Fruit fly (Drosophila melanogaster) whole organism, prepupa: Measurements from ENCODE around the gene CG17959.
A peak's percentile ranks its signal among the peaks of the same experiment; 100 is the strongest.

Source experiments
- Blimp-1 ChIP-seq: fragments of 200-800 bp; sonication (Bioruptor generic); optimal IDR thresholded peaks from 3 replicates; lab custom pipeline; 2017; ENCODE audit warnings: missing biosample characterization, missing genetic modification characterization, mild to moderate bottlenecking, moderate library complexity, missing genetic modification reagents
- CG10669 ChIP-seq: fragments of 200-800 bp; sonication (Bioruptor generic); optimal IDR thresholded peaks from 3 replicates; lab custom pipeline; 2018; ENCODE audit warnings: missing biosample characterization, mild to moderate bottlenecking, missing genetic modification characterization, moderate library complexity
- CG11294 ChIP-seq: fragments of 200-800 bp; sonication (Bioruptor generic); IDR thresholded peaks from 2 replicates; pipeline ENCODE4 v1.3.6; 2022; ENCODE audit warnings: missing biosample characterization, missing genetic modification characterization
- CG15336 ChIP-seq: fragments of 200-800 bp; sonication (Bioruptor generic); IDR thresholded peaks from 2 replicates; pipeline ENCODE4 v1.3.6; 2022; ENCODE audit warnings: missing biosample characterization, missing genetic modification characterization
- CG1621 ChIP-seq: fragments of 200-800 bp; sonication (Bioruptor generic); optimal IDR thresholded peaks from 3 replicates; lab custom pipeline; 2018; ENCODE audit warnings: missing biosample characterization, mild to moderate bottlenecking, missing genetic modification characterization
- CG16779 ChIP-seq: fragments of 200-800 bp; sonication (Bioruptor generic); optimal IDR thresholded peaks from 3 replicates; lab custom pipeline; 2017; ENCODE audit warnings: missing biosample characterization, mild to moderate bottlenecking, missing genetic modification characterization
- CG3032 ChIP-seq: fragments of 200-800 bp; optimal IDR thresholded peaks from 2 replicates; lab custom pipeline; 2019; ENCODE audit warnings: missing biosample characterization, mild to moderate bottlenecking, missing genetic modification characterization, moderate library complexity
- CG31627 ChIP-seq: fragments of 200-800 bp; sonication (Bioruptor generic); optimal IDR thresholded peaks from 3 replicates; lab custom pipeline; 2016; ENCODE audit warnings: missing biosample characterization, missing genetic modification characterization
- CG34406 ChIP-seq: fragments of 200-800 bp; sonication (Bioruptor generic); optimal IDR thresholded peaks from 3 replicates; lab custom pipeline; 2016; ENCODE audit warnings: missing biosample characterization, missing genetic modification characterization
- CG3919 ChIP-seq: fragments of 200-800 bp; sonication (Bioruptor generic); optimal IDR thresholded peaks from 3 replicates; lab custom pipeline; 2016; ENCODE audit warnings: missing biosample characterization, missing genetic modification characterization
- CG4318 ChIP-seq: fragments of 200-800 bp; sonication (Bioruptor generic); optimal IDR thresholded peaks from 3 replicates; lab custom pipeline; 2017; ENCODE audit warnings: missing biosample characterization, mild to moderate bottlenecking, missing genetic modification characterization
- CG6163 ChIP-seq: fragments of 200-800 bp; sonication (Bioruptor generic); IDR thresholded peaks from 3 replicates; pipeline ENCODE4 v1.3.6; 2022; ENCODE audit warnings: missing biosample characterization, missing genetic modification characterization
- CG6276 ChIP-seq: fragments of 200-800 bp; sonication (Bioruptor generic); optimal IDR thresholded peaks from 2 replicates; lab custom pipeline; 2017; ENCODE audit warnings: missing biosample characterization, mild to moderate bottlenecking, missing genetic modification characterization
- CG6792 ChIP-seq: fragments of 200-800 bp; sonication (Bioruptor generic); optimal IDR thresholded peaks from 3 replicates; lab custom pipeline; 2016; ENCODE audit warnings: missing biosample characterization, missing genetic modification characterization
- CG6854 ChIP-seq: fragments of 200-800 bp; sonication (Bioruptor generic); optimal IDR thresholded peaks from 2 replicates; lab custom pipeline; 2017; ENCODE audit warnings: missing biosample characterization, mild to moderate bottlenecking, missing genetic modification characterization
- CG7368 ChIP-seq: fragments of 200-800 bp; sonication (Bioruptor generic); optimal IDR thresholded peaks from 3 replicates; lab custom pipeline; 2016; ENCODE audit warnings: missing biosample characterization, missing genetic modification characterization
- CG8119 ChIP-seq: fragments of 200-800 bp; sonication (Bioruptor generic); IDR thresholded peaks from 3 replicates; pipeline ENCODE4 v1.3.6; 2022; ENCODE audit warnings: missing biosample characterization, missing genetic modification characterization
- CG8319 ChIP-seq: fragments of 200-800 bp; sonication (Bioruptor generic); optimal IDR thresholded peaks from 3 replicates; lab custom pipeline; 2016; ENCODE audit warnings: missing biosample characterization, missing genetic modification characterization
- CG8632 ChIP-seq: fragments of 200-800 bp; sonication (Bioruptor generic); optimal IDR thresholded peaks from 3 replicates; lab custom pipeline; 2016; ENCODE audit warnings: missing biosample characterization, missing genetic modification characterization
- CG9139 ChIP-seq: fragments of 200-800 bp; sonication (Bioruptor generic); optimal IDR thresholded peaks from 3 replicates; lab custom pipeline; 2017; ENCODE audit warnings: missing biosample characterization, mild to moderate bottlenecking, missing genetic modification characterization
- Eip75B ChIP-seq: fragments of 200-800 bp; sonication (Bioruptor generic); optimal IDR thresholded peaks from 3 replicates; lab custom pipeline; 2016; ENCODE audit warnings: missing biosample characterization, missing genetic modification characterization
- Eip93F ChIP-seq: fragments of 200-800 bp; sonication (Bioruptor generic); optimal IDR thresholded peaks from 2 replicates; lab custom pipeline; 2016; ENCODE audit warnings: missing biosample characterization, mild to moderate bottlenecking, missing genetic modification characterization
- Gug ChIP-seq: fragments of 200-800 bp; sonication (Bioruptor generic); IDR thresholded peaks from 2 replicates; pipeline ENCODE4 v1.3.6; 2022; ENCODE audit warnings: missing biosample characterization, missing genetic modification characterization
- Hr38 ChIP-seq: sonication (Bioruptor generic); optimal IDR thresholded peaks from 2 replicates; lab custom pipeline; 2016; ENCODE audit warnings: missing biosample characterization, missing genetic modification characterization
- Hr39 ChIP-seq: fragments of 200-800 bp; sonication (Bioruptor generic); optimal IDR thresholded peaks from 2 replicates; lab custom pipeline; 2016; ENCODE audit warnings: missing biosample characterization, missing genetic modification characterization
- Hr4 ChIP-seq: fragments of 200-800 bp; sonication (Bioruptor generic); optimal IDR thresholded peaks from 3 replicates; lab custom pipeline; 2016; ENCODE audit warnings: missing biosample characterization, missing genetic modification characterization
- Lpt ChIP-seq: fragments of 200-800 bp; sonication (Bioruptor generic); optimal IDR thresholded peaks from 3 replicates; lab custom pipeline; 2016; ENCODE audit warnings: missing biosample characterization, missing genetic modification characterization
- Met ChIP-seq: fragments of 200-800 bp; sonication (Bioruptor generic); optimal IDR thresholded peaks from 3 replicates; lab custom pipeline; 2016; ENCODE audit warnings: missing biosample characterization, missing genetic modification characterization
- OdsH ChIP-seq: fragments of 200-800 bp; sonication (Bioruptor generic); optimal IDR thresholded peaks from 3 replicates; lab custom pipeline; 2016; ENCODE audit warnings: missing biosample characterization, missing genetic modification characterization
- Smox ChIP-seq: fragments of 200-800 bp; sonication (Bioruptor generic); optimal IDR thresholded peaks from 3 replicates; lab custom pipeline; 2016; ENCODE audit warnings: missing biosample characterization, missing genetic modification characterization
- Sox14 ChIP-seq: fragments of 200-800 bp; sonication (Bioruptor generic); optimal IDR thresholded peaks from 3 replicates; lab custom pipeline; 2016; ENCODE audit warnings: missing biosample characterization, missing genetic modification characterization
- Sox15 ChIP-seq: fragments of 200-800 bp; sonication (Bioruptor generic); optimal IDR thresholded peaks from 3 replicates; lab custom pipeline; 2016; ENCODE audit warnings: missing biosample characterization, missing genetic modification characterization
- achi ChIP-seq: fragments of 200-800 bp; sonication (Bioruptor generic); optimal IDR thresholded peaks from 3 replicates; lab custom pipeline; 2016; ENCODE audit warnings: missing biosample characterization, missing genetic modification characterization
- acj6 ChIP-seq: fragments of 200-800 bp; sonication (Bioruptor generic); optimal IDR thresholded peaks from 3 replicates; lab custom pipeline; 2016; ENCODE audit warnings: missing biosample characterization, missing genetic modification characterization
- dac ChIP-seq: fragments of 200-800 bp; sonication (Bioruptor generic); optimal IDR thresholded peaks from 2 replicates; lab custom pipeline; 2017; ENCODE audit warnings: missing biosample characterization, mild to moderate bottlenecking, missing genetic modification characterization
- dsx ChIP-seq: fragments of 200-800 bp; optimal IDR thresholded peaks from 3 replicates; lab custom pipeline; 2019; ENCODE audit warnings: missing biosample characterization, mild to moderate bottlenecking, missing genetic modification characterization, moderate library complexity; ENCODE audit not compliant: poor library complexity, severe bottlenecking
- esn ChIP-seq: fragments of 200-800 bp; sonication (Bioruptor generic); optimal IDR thresholded peaks from 2 replicates; lab custom pipeline; 2016; ENCODE audit warnings: missing biosample characterization, mild to moderate bottlenecking, missing genetic modification characterization, moderate library complexity
- fd59A ChIP-seq: fragments of 200-800 bp; sonication (Bioruptor generic); optimal IDR thresholded peaks from 2 replicates; lab custom pipeline; 2017; ENCODE audit warnings: missing biosample characterization, mild to moderate bottlenecking, missing genetic modification characterization, missing genetic modification reagents
- fd85E ChIP-seq: fragments of 200-800 bp; sonication (Bioruptor generic); optimal IDR thresholded peaks from 3 replicates; lab custom pipeline; 2016; ENCODE audit warnings: missing biosample characterization, missing genetic modification characterization
- fkh ChIP-seq: fragments of 200-800 bp; sonication (Bioruptor generic); optimal IDR thresholded peaks from 3 replicates; lab custom pipeline; 2017; ENCODE audit warnings: missing biosample characterization, mild to moderate bottlenecking, missing genetic modification characterization, moderate library complexity
- lz ChIP-seq: fragments of 200-800 bp; sonication (Bioruptor generic); optimal IDR thresholded peaks from 3 replicates; lab custom pipeline; 2016; ENCODE audit warnings: missing biosample characterization, missing genetic modification characterization
- net ChIP-seq: fragments of 200-800 bp; sonication (Bioruptor generic); optimal IDR thresholded peaks from 3 replicates; lab custom pipeline; 2016; ENCODE audit warnings: missing biosample characterization, missing genetic modification characterization
- salr ChIP-seq, 2 experiments: fragments of 200-800 bp; sonication (Bioruptor generic); optimal IDR thresholded peaks; 3 replicates each; lab custom pipeline; 2016 to 2018; ENCODE audit warnings: missing biosample characterization in 2 of 2, missing genetic modification characterization in 2 of 2, mild to moderate bottlenecking in 1 of 2
- spab ChIP-seq: fragments of 200-800 bp; sonication (Bioruptor generic); optimal IDR thresholded peaks from 2 replicates; lab custom pipeline; 2017; ENCODE audit warnings: missing biosample characterization, mild to moderate bottlenecking, missing genetic modification characterization, missing genetic modification reagents
- ss ChIP-seq, 2 experiments: fragments of 200-800 bp; sonication (Bioruptor generic); optimal IDR thresholded peaks; 2 replicates in 1 of 2; 3 replicates in 1 of 2; lab custom pipeline; 2017 to 2018; ENCODE audit warnings: mild to moderate bottlenecking in 2 of 2, missing biosample characterization in 2 of 2, missing genetic modification characterization in 2 of 2, moderate library complexity in 1 of 2
- svp ChIP-seq: fragments of 200-800 bp; sonication (Bioruptor generic); peaks from one replicate; lab custom pipeline; 2016; ENCODE audit warnings: missing biosample characterization, missing genetic modification characterization
- topi ChIP-seq: fragments of 200-800 bp; sonication (Bioruptor generic); optimal IDR thresholded peaks from 3 replicates; lab custom pipeline; 2016; ENCODE audit warnings: missing biosample characterization, missing genetic modification characterization
- vri ChIP-seq: fragments of 200-800 bp; sonication (Bioruptor generic); optimal IDR thresholded peaks from 3 replicates; lab custom pipeline; 2016; ENCODE audit warnings: missing biosample characterization, mild to moderate bottlenecking, missing genetic modification characterization

CG17959 gene

DNA sequence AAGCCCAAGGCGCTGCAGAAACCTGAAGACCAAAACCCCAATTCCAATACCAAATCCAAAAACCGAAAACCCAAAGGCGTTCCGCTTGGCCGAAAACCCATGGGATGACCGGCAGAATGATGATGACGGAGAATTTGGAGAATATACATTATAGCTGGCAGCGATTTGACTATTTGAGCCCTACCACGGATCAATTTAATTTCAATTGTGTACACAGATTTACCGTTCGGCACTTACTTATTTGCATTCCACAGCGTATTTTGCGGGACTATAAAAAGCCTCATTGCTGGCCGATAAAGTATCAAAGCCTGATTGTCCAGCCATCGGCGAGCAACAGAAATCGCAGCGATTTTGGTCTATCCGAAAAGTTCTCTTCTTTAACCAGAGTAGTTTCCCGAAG, 1.8 kb upstream of the CG17959 start, which contains the start of gene CG14423:
Gene CG14423 (plus strand): TSS at position 301 of the 400 bp plus-strand sequence.
- TF ChIP-seq CG7368 (GFP tag; lab: Kevin White, UChicago) (no peak), Hr39 (GFP tag; lab: Kevin White, UChicago) (no peak), CG1621 (tag; lab: Kevin White, UChicago) (no peak), Lpt (GFP tag; lab: Kevin White, UChicago) (no peak), Hr4 (GFP tag; lab: Kevin White, UChicago) (no peak), Met (GFP tag; lab: Kevin White, UChicago) (no peak), CG3919 (GFP tag; lab: Kevin White, UChicago) (no peak)
- TF ChIP-seq, all 60 proteins: peak for 0

DNA sequence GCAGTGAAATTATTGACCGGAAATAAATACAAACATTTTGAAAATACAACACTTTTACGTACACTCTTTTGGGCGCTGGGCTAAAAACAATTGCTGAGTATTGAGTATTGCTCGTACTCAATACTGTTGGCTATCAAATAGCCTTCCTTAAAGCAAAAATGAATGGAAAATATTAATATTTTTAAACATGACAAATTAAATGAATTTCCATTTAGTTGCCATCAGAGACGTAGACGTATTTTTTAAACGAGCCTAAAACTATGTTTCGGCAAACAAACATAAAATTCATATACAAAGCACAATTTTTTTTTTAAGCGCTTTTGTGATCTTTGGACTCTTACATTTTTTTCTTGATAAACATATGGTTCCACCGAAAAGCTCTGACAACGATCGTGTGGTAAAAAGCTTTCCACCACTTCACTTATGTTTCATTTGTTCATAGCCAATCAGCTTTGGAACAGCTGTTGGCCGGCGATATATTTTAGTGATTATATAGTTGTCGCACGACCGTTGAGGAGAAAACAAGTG, 715 bp downstream of the CG17959 start, which contains the start of gene CG3603:
Gene CG3603 (plus strand): TSS at position 490 of the 528 bp plus-strand sequence.
- TF ChIP-seq dac (GFP tag; lab: Kevin White, UChicago) (peak; percentile 48), CG6276 (peak; percentile 93), Hr39 (GFP tag; lab: Kevin White, UChicago) (peak; percentile 17), achi (GFP tag; lab: Kevin White, UChicago) (peak; percentile 52), CG8632 (GFP tag; lab: Kevin White, UChicago) (peak; percentile 46), vri (peak; percentile 44), Eip93F (peak; percentile 72), CG6163 (GFP tag; lab: Robert Waterston, UW) (peak; percentile 73; the same call in 2 of the 3 replicates), Smox (peak; percentile 50), acj6 (GFP tag; lab: Kevin White, UChicago) (peak; percentile 27), CG10669 (GFP tag; lab: Kevin White, UChicago) (peak; percentile 75), CG7368 (GFP tag; lab: Kevin White, UChicago) (peak; percentile 71), dsx (GFP tag; lab: Kevin White, UChicago) (peak; percentile 13), fd85E (peak; percentile 25), CG34406 (GFP tag; lab: Kevin White, UChicago) (peak; percentile 63), Blimp-1 (peak; percentile 57), CG9139 (GFP tag; lab: Kevin White, UChicago) (peak; percentile 93), svp (peak; percentile 78), Hr38 (GFP tag; lab: Kevin White, UChicago) (no peak), esn (GFP tag; lab: Kevin White, UChicago) (peak; percentile 48), fkh (no peak), lz (peak; percentile 53), Gug (GFP tag; lab: Robert Waterston, UW) (no peak), CG4318 (no peak), ss (GFP tag; optimal IDR thresholded peaks at IDR 0.05; lab: Kevin White, UChicago) (peak; percentile 76 to 85), CG31627 (GFP tag; lab: Kevin White, UChicago) (peak; percentile 20), CG11294 (GFP tag; lab: Robert Waterston, UW) (no peak), CG3032 (tag; lab: Kevin White, UChicago) (peak; percentile 53), CG3919 (GFP tag; lab: Kevin White, UChicago) (peak; percentile 68), spab (peak; percentile 77), OdsH (GFP tag; lab: Kevin White, UChicago) (peak; percentile 45), CG8319 (GFP tag; lab: Kevin White, UChicago) (peak; percentile 72), Lpt (GFP tag; lab: Kevin White, UChicago) (peak; percentile 63), CG15336 (GFP tag; lab: Robert Waterston, UW) (peak; percentile 55; the same call in 1 of the 2 replicates), topi (GFP tag; lab: Kevin White, UChicago) (peak; percentile 60), Eip75B (GFP tag; lab: Kevin White, UChicago) (peak; percentile 53), fd59A (GFP tag; lab: Kevin White, UChicago) (peak; percentile 3), salr (GFP tag; optimal IDR thresholded peaks at IDR 0.05; lab: Kevin White, UChicago) (peak; percentile 51 to 62), Met (GFP tag; lab: Kevin White, UChicago) (peak; percentile 71), CG8119 (GFP tag; lab: Robert Waterston, UW) (peak; percentile 70), CG6854 (GFP tag; lab: Kevin White, UChicago) (peak; percentile 93), Sox15 (GFP tag; lab: Kevin White, UChicago) (no peak), net (GFP tag; lab: Kevin White, UChicago) (peak; percentile 83), CG6792 (no peak), CG16779 (tag; lab: Kevin White, UChicago) (peak; percentile 85), Sox14 (GFP tag; lab: Kevin White, UChicago) (peak; percentile 42), Hr4 (GFP tag; lab: Kevin White, UChicago) (peak; percentile 68)
